Worm (Caenorhabditis elegans) whole organism, mixed stage, embryonic: Measurements from ENCODE around the gene srx-110.

Experiments
- bed-3 ChIP-seq: fragments of 200-800 bp; sonication (Bioruptor generic); optimal IDR thresholded peaks from 3 replicates; lab custom pipeline; 2018; ENCODE audit warnings: mild to moderate bottlenecking, missing genetic modification characterization, moderate library complexity, missing compliant biosample characterization
- ceh-39 ChIP-seq: fragments of 150-350 bp; optimal IDR thresholded peaks from 2 replicates; lab custom pipeline; 2014; ENCODE audit warnings: missing biosample characterization, missing genetic modification characterization
- ceh-43 ChIP-seq: fragments of 200-800 bp; sonication (Bioruptor generic); optimal IDR thresholded peaks from 2 replicates; lab custom pipeline; 2018; ENCODE audit warnings: mild to moderate bottlenecking, missing genetic modification characterization, moderate library complexity, missing compliant biosample characterization
- ceh-83 ChIP-seq: fragments of 200-800 bp; sonication (Bioruptor generic); optimal IDR thresholded peaks from 2 replicates; lab custom pipeline; 2018; ENCODE audit warnings: mild to moderate bottlenecking, missing genetic modification characterization, missing compliant biosample characterization
- ces-1 ChIP-seq: fragments of 150-350 bp; optimal IDR thresholded peaks from 2 replicates; lab custom pipeline; 2014; ENCODE audit warnings: missing biosample characterization, missing genetic modification reagents, missing genetic modification characterization
- cnd-1 ChIP-seq: fragments of 200-800 bp; sonication (Bioruptor generic); optimal IDR thresholded peaks from 2 replicates; lab custom pipeline; 2018; ENCODE audit warnings: mild to moderate bottlenecking, missing genetic modification characterization, missing compliant biosample characterization
- drap-1 ChIP-seq: fragments of 200-800 bp; sonication (Bioruptor generic); optimal IDR thresholded peaks from 3 replicates; lab custom pipeline; 2018; ENCODE audit warnings: mild to moderate bottlenecking, missing genetic modification characterization, missing compliant biosample characterization
- elt-1 ChIP-seq: sonication (generic microtip); optimal IDR thresholded peaks from 2 replicates; lab custom pipeline; 2017; ENCODE audit warnings: missing genetic modification characterization, mild to moderate bottlenecking, missing compliant biosample characterization, antibody characterized with exemption, moderate library complexity, borderline replicate concordance; ENCODE audit not compliant: insufficient read depth
- elt-3 ChIP-seq: fragments of 150-350 bp; optimal IDR thresholded peaks from 2 replicates; lab custom pipeline; 2014; ENCODE audit warnings: missing biosample characterization, missing genetic modification characterization
- flh-1 ChIP-seq: fragments of 200-800 bp; sonication (Bioruptor generic); optimal IDR thresholded peaks from 2 replicates; lab custom pipeline; 2018; ENCODE audit warnings: mild to moderate bottlenecking, missing genetic modification characterization, moderate library complexity, missing compliant biosample characterization
- ham-2 ChIP-seq: fragments of 200-800 bp; sonication (Bioruptor generic); optimal IDR thresholded peaks from 2 replicates; lab custom pipeline; 2018; ENCODE audit warnings: mild to moderate bottlenecking, missing genetic modification characterization, missing compliant biosample characterization
- hlh-1 ChIP-seq: fragments of 150-350 bp; optimal IDR thresholded peaks from 2 replicates; lab custom pipeline; 2014; ENCODE audit warnings: missing biosample characterization, missing genetic modification reagents, missing genetic modification characterization
- lin-13 ChIP-seq: fragments of 150-350 bp; optimal IDR thresholded peaks from 2 replicates; lab custom pipeline; 2014; ENCODE audit warnings: missing biosample characterization, missing genetic modification characterization
- lin-32 ChIP-seq: fragments of 200-800 bp; sonication (Bioruptor generic); optimal IDR thresholded peaks from 2 replicates; lab custom pipeline; 2018; ENCODE audit warnings: mild to moderate bottlenecking, missing genetic modification characterization, missing compliant biosample characterization
- lsy-2 ChIP-seq: fragments of 150-350 bp; optimal IDR thresholded peaks from 2 replicates; lab custom pipeline; 2014; ENCODE audit warnings: missing biosample characterization, missing genetic modification characterization
- mab-5 ChIP-seq: fragments of 150-350 bp; optimal IDR thresholded peaks from 2 replicates; lab custom pipeline; 2014; ENCODE audit warnings: missing biosample characterization, missing genetic modification characterization
- mep-1 ChIP-seq: fragments of 150-350 bp; optimal IDR thresholded peaks from 2 replicates; lab custom pipeline; 2017; ENCODE audit warnings: missing biosample characterization, missing genetic modification reagents, missing genetic modification characterization, inconsistent platforms
- mls-2 ChIP-seq: sonication (generic microtip); optimal IDR thresholded peaks from 2 replicates; lab custom pipeline; 2016; ENCODE audit warnings: mild to moderate bottlenecking, missing genetic modification characterization, moderate library complexity, missing compliant biosample characterization
- nhr-12 ChIP-seq: fragments of 150-350 bp; optimal IDR thresholded peaks from 2 replicates; lab custom pipeline; 2014; ENCODE audit warnings: missing biosample characterization, missing genetic modification characterization
- nhr-2 ChIP-seq: fragments of 150-350 bp; optimal IDR thresholded peaks from 2 replicates; lab custom pipeline; 2014; ENCODE audit warnings: missing biosample characterization, missing genetic modification characterization
- nhr-237 ChIP-seq: fragments of 150-350 bp; optimal IDR thresholded peaks from 2 replicates; lab custom pipeline; 2014; ENCODE audit warnings: missing biosample characterization, missing genetic modification characterization
- nhr-28 ChIP-seq: fragments of 150-350 bp; optimal IDR thresholded peaks from 2 replicates; lab custom pipeline; 2014; ENCODE audit warnings: missing biosample characterization, missing genetic modification characterization
- nhr-76 ChIP-seq: sonication (generic microtip); optimal IDR thresholded peaks from 2 replicates; lab custom pipeline; 2017; ENCODE audit warnings: missing biosample characterization, missing genetic modification characterization
- pha-4 ChIP-seq: fragments of 150-350 bp; optimal IDR thresholded peaks from 2 replicates; lab custom pipeline; 2018; ENCODE audit warnings: missing biosample characterization, missing genetic modification reagents, missing genetic modification characterization
- sem-2 ChIP-seq: fragments of 200-800 bp; sonication (Bioruptor generic); optimal IDR thresholded peaks from 2 replicates; lab custom pipeline; 2018; ENCODE audit warnings: mild to moderate bottlenecking, missing genetic modification characterization, missing compliant biosample characterization
- snpc-4 ChIP-seq: fragments of 150-350 bp; optimal IDR thresholded peaks from 2 replicates; lab custom pipeline; 2014; ENCODE audit warnings: missing biosample characterization, missing genetic modification characterization
- unc-120 ChIP-seq: sonication (generic microtip); optimal IDR thresholded peaks from 2 replicates; lab custom pipeline; 2017; ENCODE audit warnings: missing genetic modification characterization, missing compliant biosample characterization; ENCODE audit not compliant: poor library complexity, severe bottlenecking
- unc-39 ChIP-seq: fragments of 150-350 bp; optimal IDR thresholded peaks from 2 replicates; lab custom pipeline; 2014; ENCODE audit warnings: missing biosample characterization, missing genetic modification characterization
- zip-8 ChIP-seq: fragments of 150-350 bp; optimal IDR thresholded peaks from 2 replicates; lab custom pipeline; 2014; ENCODE audit warnings: missing biosample characterization, missing genetic modification characterization
- ztf-11 ChIP-seq: fragments of 150-350 bp; optimal IDR thresholded peaks from 2 replicates; lab custom pipeline; 2014; ENCODE audit warnings: missing biosample characterization, missing genetic modification characterization

srx-110 gene

ce11 chrII:3747405-3747804 is 38.0 kb downstream of the srx-110 start, which contains the start of gene fbxb-92:
Gene fbxb-92 (minus strand): TSS chrII:3747505.
- TF ChIP-seq ces-1 (GFP tag; lab: Kevin White, UChicago) (no peak), mls-2 (tag; lab: Kevin White, UChicago) (no peak), elt-1 (no peak), lin-32 (GFP tag; lab: Kevin White, UChicago) (no peak), ztf-11 (tag; lab: Kevin White, UChicago) (no peak), hlh-1 (tag; lab: Kevin White, UChicago) (no peak), ham-2 (GFP tag; lab: Kevin White, UChicago) (no peak), ceh-83 (no peak), unc-120 (tag; lab: Kevin White, UChicago) (no peak), nhr-237 (tag; lab: Kevin White, UChicago) (no peak), elt-3 (tag; lab: Kevin White, UChicago) (no peak)
- TF ChIP-seq, all 35 proteins: peak for 0

- TF ChIP-seq elt-1 (no peak), sem-2 (GFP tag; lab: Kevin White, UChicago) (no peak), bed-3 (GFP tag; lab: Kevin White, UChicago) (no peak), lsy-2 (no peak), mep-1 (no peak), nhr-76 (no peak), nhr-237 (tag; lab: Kevin White, UChicago) (no peak), zip-8 (tag; lab: Kevin White, UChicago) (no peak), lin-32 (GFP tag; lab: Kevin White, UChicago) (no peak)
Observed at ce11 chrII:3748719-3749118, 39.4 kb downstream of the srx-110 start, which contains the start of gene fbxb-90. Gene fbxb-90 (minus strand): TSS chrII:3748819.

- no peak for TF ChIP-seq snpc-4
- no peak for TF ChIP-seq cnd-1 (tag; lab: Kevin White, UChicago)
Observed at ce11 chrII:3750685-3751084, 41.3 kb downstream of the srx-110 start, which contains the start of gene fbxb-91. Gene fbxb-91 (minus strand): TSS chrII:3750785.

- no peak for TF ChIP-seq ceh-83
- TF ChIP-seq nhr-12 (tag; lab: Kevin White, UChicago), result no peak
- no peak for TF ChIP-seq drap-1 (GFP tag; lab: Kevin White, UChicago)
- TF ChIP-seq unc-39, result no peak
- TF ChIP-seq snpc-4, result no peak
- no peak for TF ChIP-seq cnd-1 (tag; lab: Kevin White, UChicago)
- no peak for TF ChIP-seq ceh-39 (tag; lab: Kevin White, UChicago)
- TF ChIP-seq zip-8 (tag; lab: Kevin White, UChicago), result no peak
- TF ChIP-seq ceh-43 (GFP tag; lab: Kevin White, UChicago), result no peak
- no peak for TF ChIP-seq pha-4 (tag; lab: Kevin White, UChicago)
- TF ChIP-seq nhr-76, result no peak
- TF ChIP-seq nhr-2 (tag; lab: Kevin White, UChicago), result no peak
- TF ChIP-seq nhr-28 (tag; lab: Kevin White, UChicago), result no peak
- no peak for TF ChIP-seq ztf-11 (tag; lab: Kevin White, UChicago)
- TF ChIP-seq elt-3 (tag; lab: Kevin White, UChicago), result no peak
- no peak for TF ChIP-seq flh-1 (GFP tag; lab: Kevin White, UChicago)
- no peak for TF ChIP-seq mab-5 (tag; lab: Kevin White, UChicago)
Observed at ce11 chrII:3752184-3752583, 42.8 kb downstream of the srx-110 start, which contains the start of gene sdz-11. Gene sdz-11 (minus strand): TSS chrII:3752284.

ce11 chrII:3753598-3753997 is 44.2 kb downstream of the srx-110 start, which contains the start of gene rcd-1:
Gene rcd-1 (plus strand): TSS chrII:3753898.
- TF ChIP-seq zip-8 (tag; lab: Kevin White, UChicago), result no peak
- no peak for TF ChIP-seq mls-2 (tag; lab: Kevin White, UChicago)
- no peak for TF ChIP-seq mep-1
- TF ChIP-seq unc-39, result no peak
- no peak for TF ChIP-seq cnd-1 (tag; lab: Kevin White, UChicago)
- no peak for TF ChIP-seq bed-3 (GFP tag; lab: Kevin White, UChicago)
- TF ChIP-seq lin-13 (tag; lab: Kevin White, UChicago), result no peak
- TF ChIP-seq lin-32 (GFP tag; lab: Kevin White, UChicago), result no peak

ce11 chrII:3757499-3757898 is 48.1 kb downstream of the srx-110 start, which contains the start of gene srx-111:
Gene srx-111 (plus strand): TSS chrII:3757799.
- TF ChIP-seq elt-1 (no peak), zip-8 (tag; lab: Kevin White, UChicago) (no peak), elt-3 (tag; lab: Kevin White, UChicago) (no peak)
